Fruit fly (Drosophila melanogaster) whole organism, prepupa: ENCODE results near the gene solo.

Experiments
- Blimp-1 ChIP-seq: fragments of 200-800 bp; sonication (Bioruptor generic); optimal IDR thresholded peaks from 3 replicates; lab custom pipeline; 2017; ENCODE audit warnings: missing biosample characterization, missing genetic modification characterization, mild to moderate bottlenecking, moderate library complexity, missing genetic modification reagents
- CG10631 ChIP-seq: fragments of 200-800 bp; sonication (Bioruptor generic); optimal IDR thresholded peaks from 2 replicates; lab custom pipeline; 2016; ENCODE audit warnings: missing biosample characterization, missing genetic modification characterization
- CG10669 ChIP-seq: fragments of 200-800 bp; sonication (Bioruptor generic); optimal IDR thresholded peaks from 3 replicates; lab custom pipeline; 2018; ENCODE audit warnings: missing biosample characterization, mild to moderate bottlenecking, missing genetic modification characterization, moderate library complexity
- CG11294 ChIP-seq: fragments of 200-800 bp; sonication (Bioruptor generic); IDR thresholded peaks from 2 replicates; pipeline ENCODE4 v1.3.6; 2022; ENCODE audit warnings: missing biosample characterization, missing genetic modification characterization
- CG15336 ChIP-seq: fragments of 200-800 bp; sonication (Bioruptor generic); IDR thresholded peaks from 2 replicates; pipeline ENCODE4 v1.3.6; 2022; ENCODE audit warnings: missing biosample characterization, missing genetic modification characterization
- CG1621 ChIP-seq: fragments of 200-800 bp; sonication (Bioruptor generic); optimal IDR thresholded peaks from 3 replicates; lab custom pipeline; 2018; ENCODE audit warnings: missing biosample characterization, mild to moderate bottlenecking, missing genetic modification characterization
- CG31627 ChIP-seq: fragments of 200-800 bp; sonication (Bioruptor generic); optimal IDR thresholded peaks from 3 replicates; lab custom pipeline; 2016; ENCODE audit warnings: missing biosample characterization, missing genetic modification characterization
- CG34406 ChIP-seq: fragments of 200-800 bp; sonication (Bioruptor generic); optimal IDR thresholded peaks from 3 replicates; lab custom pipeline; 2016; ENCODE audit warnings: missing biosample characterization, missing genetic modification characterization
- CG3919 ChIP-seq: fragments of 200-800 bp; sonication (Bioruptor generic); optimal IDR thresholded peaks from 3 replicates; lab custom pipeline; 2016; ENCODE audit warnings: missing biosample characterization, missing genetic modification characterization
- CG4318 ChIP-seq: fragments of 200-800 bp; sonication (Bioruptor generic); optimal IDR thresholded peaks from 3 replicates; lab custom pipeline; 2017; ENCODE audit warnings: missing biosample characterization, mild to moderate bottlenecking, missing genetic modification characterization
- CG6792 ChIP-seq: fragments of 200-800 bp; sonication (Bioruptor generic); optimal IDR thresholded peaks from 3 replicates; lab custom pipeline; 2016; ENCODE audit warnings: missing biosample characterization, missing genetic modification characterization
- CG8119 ChIP-seq: fragments of 200-800 bp; sonication (Bioruptor generic); IDR thresholded peaks from 3 replicates; pipeline ENCODE4 v1.3.6; 2022; ENCODE audit warnings: missing biosample characterization, missing genetic modification characterization
- CG8632 ChIP-seq: fragments of 200-800 bp; sonication (Bioruptor generic); optimal IDR thresholded peaks from 3 replicates; lab custom pipeline; 2016; ENCODE audit warnings: missing biosample characterization, missing genetic modification characterization
- Eip75B ChIP-seq: fragments of 200-800 bp; sonication (Bioruptor generic); optimal IDR thresholded peaks from 3 replicates; lab custom pipeline; 2016; ENCODE audit warnings: missing biosample characterization, missing genetic modification characterization
- Eip78C ChIP-seq: fragments of 200-800 bp; sonication (Bioruptor generic); peaks from one replicate; lab custom pipeline; 2016; ENCODE audit warnings: missing biosample characterization, missing genetic modification characterization
- Eip93F ChIP-seq: fragments of 200-800 bp; sonication (Bioruptor generic); optimal IDR thresholded peaks from 2 replicates; lab custom pipeline; 2016; ENCODE audit warnings: missing biosample characterization, mild to moderate bottlenecking, missing genetic modification characterization
- Ets21C ChIP-seq: fragments of 200-800 bp; sonication (Bioruptor generic); optimal IDR thresholded peaks from 3 replicates; lab custom pipeline; 2016; ENCODE audit warnings: missing biosample characterization, missing genetic modification characterization
- Gug ChIP-seq: fragments of 200-800 bp; sonication (Bioruptor generic); IDR thresholded peaks from 2 replicates; pipeline ENCODE4 v1.3.6; 2022; ENCODE audit warnings: missing biosample characterization, missing genetic modification characterization
- Hr38 ChIP-seq: sonication (Bioruptor generic); optimal IDR thresholded peaks from 2 replicates; lab custom pipeline; 2016; ENCODE audit warnings: missing biosample characterization, missing genetic modification characterization
- Hr39 ChIP-seq: fragments of 200-800 bp; sonication (Bioruptor generic); optimal IDR thresholded peaks from 2 replicates; lab custom pipeline; 2016; ENCODE audit warnings: missing biosample characterization, missing genetic modification characterization
- Met ChIP-seq: fragments of 200-800 bp; sonication (Bioruptor generic); optimal IDR thresholded peaks from 3 replicates; lab custom pipeline; 2016; ENCODE audit warnings: missing biosample characterization, missing genetic modification characterization
- Smox ChIP-seq: fragments of 200-800 bp; sonication (Bioruptor generic); optimal IDR thresholded peaks from 3 replicates; lab custom pipeline; 2016; ENCODE audit warnings: missing biosample characterization, missing genetic modification characterization
- Sox14 ChIP-seq: fragments of 200-800 bp; sonication (Bioruptor generic); optimal IDR thresholded peaks from 3 replicates; lab custom pipeline; 2016; ENCODE audit warnings: missing biosample characterization, missing genetic modification characterization
- achi ChIP-seq: fragments of 200-800 bp; sonication (Bioruptor generic); optimal IDR thresholded peaks from 3 replicates; lab custom pipeline; 2016; ENCODE audit warnings: missing biosample characterization, missing genetic modification characterization
- acj6 ChIP-seq: fragments of 200-800 bp; sonication (Bioruptor generic); optimal IDR thresholded peaks from 3 replicates; lab custom pipeline; 2016; ENCODE audit warnings: missing biosample characterization, missing genetic modification characterization
- cyc ChIP-seq: fragments of 200-800 bp; sonication (Bioruptor generic); optimal IDR thresholded peaks from 3 replicates; lab custom pipeline; 2016; ENCODE audit warnings: missing biosample characterization, missing genetic modification characterization
- eg ChIP-seq: fragments of 200-800 bp; sonication (Bioruptor generic); IDR thresholded peaks from 3 replicates; pipeline ENCODE4 v1.3.6; 2022; ENCODE audit warnings: missing biosample characterization, missing genetic modification characterization
- esn ChIP-seq: fragments of 200-800 bp; sonication (Bioruptor generic); optimal IDR thresholded peaks from 2 replicates; lab custom pipeline; 2016; ENCODE audit warnings: missing biosample characterization, mild to moderate bottlenecking, missing genetic modification characterization, moderate library complexity
- fd59A ChIP-seq: fragments of 200-800 bp; sonication (Bioruptor generic); optimal IDR thresholded peaks from 2 replicates; lab custom pipeline; 2017; ENCODE audit warnings: missing biosample characterization, mild to moderate bottlenecking, missing genetic modification characterization, missing genetic modification reagents
- lz ChIP-seq: fragments of 200-800 bp; sonication (Bioruptor generic); optimal IDR thresholded peaks from 3 replicates; lab custom pipeline; 2016; ENCODE audit warnings: missing biosample characterization, missing genetic modification characterization
- net ChIP-seq: fragments of 200-800 bp; sonication (Bioruptor generic); optimal IDR thresholded peaks from 3 replicates; lab custom pipeline; 2016; ENCODE audit warnings: missing biosample characterization, missing genetic modification characterization
- salr ChIP-seq, 2 experiments: fragments of 200-800 bp; sonication (Bioruptor generic); optimal IDR thresholded peaks; 3 replicates each; lab custom pipeline; 2016 to 2018; ENCODE audit warnings: missing biosample characterization in 2 of 2, missing genetic modification characterization in 2 of 2, mild to moderate bottlenecking in 1 of 2
- ss ChIP-seq, 2 experiments: fragments of 200-800 bp; sonication (Bioruptor generic); optimal IDR thresholded peaks; 2 replicates in 1 of 2; 3 replicates in 1 of 2; lab custom pipeline; 2017 to 2018; ENCODE audit warnings: mild to moderate bottlenecking in 2 of 2, missing biosample characterization in 2 of 2, missing genetic modification characterization in 2 of 2, moderate library complexity in 1 of 2
- svp ChIP-seq: fragments of 200-800 bp; sonication (Bioruptor generic); peaks from one replicate; lab custom pipeline; 2016; ENCODE audit warnings: missing biosample characterization, missing genetic modification characterization
- topi ChIP-seq: fragments of 200-800 bp; sonication (Bioruptor generic); optimal IDR thresholded peaks from 3 replicates; lab custom pipeline; 2016; ENCODE audit warnings: missing biosample characterization, missing genetic modification characterization
- vri ChIP-seq: fragments of 200-800 bp; sonication (Bioruptor generic); optimal IDR thresholded peaks from 3 replicates; lab custom pipeline; 2016; ENCODE audit warnings: missing biosample characterization, mild to moderate bottlenecking, missing genetic modification characterization

solo gene

DNA sequence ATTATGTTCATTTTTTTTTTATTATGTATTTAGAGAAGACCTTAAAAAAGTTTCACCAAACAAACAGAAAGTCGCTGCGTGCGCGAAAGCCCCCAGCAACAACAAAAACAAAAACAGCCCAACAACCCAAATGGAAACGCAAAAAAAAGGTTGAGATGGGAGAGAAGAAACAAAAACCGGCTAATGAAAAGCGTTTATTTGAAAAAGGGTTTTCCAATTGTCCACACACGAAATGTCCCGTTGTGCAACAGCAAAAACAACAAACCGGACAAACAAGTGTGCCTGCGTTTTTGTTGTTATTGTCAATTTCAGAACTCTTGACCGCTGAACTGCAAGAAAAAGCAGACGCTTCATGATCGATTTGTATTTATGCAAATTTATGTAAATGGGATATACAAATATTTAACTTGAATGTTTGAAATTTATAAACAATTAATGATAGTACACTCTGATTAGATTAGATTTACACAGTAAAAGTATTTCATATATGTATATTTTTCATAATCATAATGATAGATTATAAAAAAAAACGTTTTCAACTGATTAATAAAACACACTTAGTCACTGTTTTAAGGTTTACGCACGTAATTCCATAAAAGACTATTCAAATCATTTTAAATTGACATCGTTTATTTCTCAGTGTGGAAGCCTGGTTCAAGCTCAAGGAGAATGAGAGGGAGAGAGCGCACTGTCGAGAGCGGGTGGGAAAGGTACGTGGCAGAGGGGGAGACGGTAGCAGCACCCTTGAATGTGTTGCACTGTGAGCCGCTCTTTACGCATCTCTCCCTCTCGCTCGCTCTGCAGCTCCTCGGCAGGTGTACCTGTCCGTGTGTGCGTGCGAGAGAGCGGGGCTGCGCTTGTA lies 4.9 kb upstream of the solo start (continued):
- peak; percentile 94 for TF ChIP-seq CG15336 (GFP tag; lab: Robert Waterston, UW)
- peak; percentile 76 for TF ChIP-seq Blimp-1 (GFP tag; lab: Kevin White, UChicago)
- peak; percentile 72 for TF ChIP-seq CG4318 (GFP tag; lab: Kevin White, UChicago)
- peak; percentile 76 for TF ChIP-seq fd59A
- TF ChIP-seq cyc (GFP tag; lab: Kevin White, UChicago) = peak; percentile 82
- TF ChIP-seq achi (GFP tag; lab: Kevin White, UChicago) = peak; percentile 91
- TF ChIP-seq Smox (GFP tag; lab: Kevin White, UChicago) = peak; percentile 79
- peak; percentile 90 for TF ChIP-seq esn
- TF ChIP-seq Ets21C = peak; percentile 1
- peak; percentile 85 for TF ChIP-seq CG8632 (GFP tag; lab: Kevin White, UChicago)

DNA sequence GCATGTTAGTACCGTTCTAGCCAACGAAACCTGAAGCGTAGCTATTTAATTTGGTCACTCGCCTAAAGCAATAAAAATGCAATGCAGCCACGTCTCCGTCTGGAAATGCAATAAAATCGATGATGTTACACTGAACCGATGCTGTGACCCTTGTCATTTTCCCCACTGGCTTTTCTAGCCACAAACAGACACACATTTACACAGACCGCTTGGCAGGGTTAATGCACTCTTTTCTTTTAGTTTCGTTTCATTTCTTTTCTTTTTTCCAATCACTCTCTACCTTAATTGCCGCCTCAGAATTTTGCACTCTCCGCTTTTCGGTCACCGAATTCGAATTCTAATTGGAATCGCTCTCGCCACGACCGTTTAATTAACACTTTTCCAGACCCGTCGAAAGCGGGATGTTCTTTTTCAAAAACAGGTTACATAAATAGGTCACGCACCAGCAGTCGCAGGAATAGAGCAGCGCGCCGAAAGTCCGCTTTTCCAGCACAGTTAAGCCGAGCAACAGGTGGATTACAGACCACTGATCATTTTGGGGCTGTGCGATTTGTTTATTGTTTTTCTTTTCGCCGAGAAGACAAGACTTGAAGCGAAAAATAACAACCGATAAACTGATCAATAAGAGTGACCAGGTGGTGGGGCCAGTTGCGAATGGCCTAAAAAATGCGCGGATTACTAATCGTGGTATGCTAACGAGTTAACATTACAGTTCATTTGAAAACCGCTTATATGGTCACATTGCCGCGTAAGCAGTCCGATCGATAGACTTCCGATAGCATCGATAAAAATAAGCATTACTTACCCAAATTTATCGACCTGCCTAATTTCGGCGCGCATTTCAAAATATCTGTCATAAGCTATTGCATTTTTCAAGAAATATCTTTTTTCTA lies 4.0 kb upstream of the solo start, which contains the start of gene ck:
ck (minus strand) TSS at position 638 of the 893 bp plus-strand sequence.
- TF ChIP-seq svp (GFP tag; lab: Kevin White, UChicago) (peak; percentile 48), Eip78C (GFP tag; lab: Kevin White, UChicago) (peak; percentile 31), net (GFP tag; lab: Kevin White, UChicago) (no peak), CG11294 (GFP tag; lab: Robert Waterston, UW) (no peak), Hr38 (GFP tag; lab: Kevin White, UChicago) (no peak), Sox14 (no peak), CG10631 (no peak), Ets21C (no peak), Gug (GFP tag; lab: Robert Waterston, UW) (no peak), CG8119 (GFP tag; lab: Robert Waterston, UW) (0 out of 3 replicates have a peak, but pooled peaks have one; percentile 12), salr (GFP tag; optimal IDR thresholded peaks at IDR 0.05; lab: Kevin White, UChicago) (no peak), CG1621 (tag; lab: Kevin White, UChicago) (no peak), CG34406 (GFP tag; lab: Kevin White, UChicago) (no peak), topi (GFP tag; lab: Kevin White, UChicago) (no peak), Eip75B (peak; percentile 48), ss (GFP tag; optimal IDR thresholded peaks at IDR 0.05; lab: Kevin White, UChicago) (no peak), CG10669 (GFP tag; lab: Kevin White, UChicago) (no peak), Blimp-1 (GFP tag; lab: Kevin White, UChicago) (no peak), vri (no peak)

DNA sequence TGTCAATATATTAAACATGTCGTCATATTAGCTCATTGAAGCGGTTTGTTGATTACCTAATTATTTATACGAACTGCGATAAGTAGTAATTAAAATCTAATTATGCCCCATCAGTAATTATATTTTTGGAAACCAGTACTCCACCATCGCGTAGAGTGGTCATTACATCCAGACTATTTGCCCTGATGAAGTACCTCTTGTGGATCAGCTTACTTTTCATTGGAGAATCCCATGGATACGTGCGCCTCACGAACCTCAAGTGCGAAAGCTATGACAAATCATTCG lies 3.4 kb upstream of the solo start, which contains the start of gene CG33679:
CG33679 (plus strand) TSS at position 186 of the 285 bp plus-strand sequence.
- TF ChIP-seq CG8632 (GFP tag; lab: Kevin White, UChicago) = no peak
- TF ChIP-seq topi (GFP tag; lab: Kevin White, UChicago) = no peak
- TF ChIP-seq Eip93F (GFP tag; lab: Kevin White, UChicago) = no peak
- TF ChIP-seq CG3919 = no peak
- TF ChIP-seq eg = no peak
- TF ChIP-seq CG6792 = no peak
- no peak for TF ChIP-seq Hr39
- TF ChIP-seq Ets21C = no peak
- TF ChIP-seq lz (GFP tag; lab: Kevin White, UChicago) = no peak
- TF ChIP-seq Hr38 (GFP tag; lab: Kevin White, UChicago) = no peak
- no peak for TF ChIP-seq Blimp-1 (GFP tag; lab: Kevin White, UChicago)
- no peak for TF ChIP-seq ss (GFP tag; optimal IDR thresholded peaks at IDR 0.05; lab: Kevin White, UChicago)
- no peak for TF ChIP-seq acj6
- no peak for TF ChIP-seq salr (GFP tag; optimal IDR thresholded peaks at IDR 0.05; lab: Kevin White, UChicago)
- no peak for TF ChIP-seq Met (GFP tag; lab: Kevin White, UChicago)
- TF ChIP-seq CG31627 = no peak
- no peak for TF ChIP-seq cyc (GFP tag; lab: Kevin White, UChicago)
- TF ChIP-seq CG8119 (GFP tag; lab: Robert Waterston, UW) = no peak
